Worm (Caenorhabditis elegans): ENCODE measurements around the gene F15H10.7.

ce11 chrV:10441135-10442024 lies 35.2 kb upstream of the F15H10.7 start, which contains the start of gene pap-1:
- TF ChIP-seq snpc-4 (tag; optimal IDR thresholded peaks at IDR 0.05) (no peak), unc-98 (GFP tag; IDR thresholded peaks at IDR 0.05) (no peak), ama-1 (optimal IDR thresholded peaks at IDR 0.05) (no peak), blmp-1 (tag; optimal IDR thresholded peaks at IDR 0.05) (peak; percentile 52)

All from whole organism, L1 larva.